Worm (Caenorhabditis elegans) whole organism, L1 larva: ENCODE results near the gene tbc-7.

Source experiments
- fkh-4 ChIP-seq: sonication (generic microtip); optimal IDR thresholded peaks from 2 replicates; lab custom pipeline; 2016; ENCODE audit warnings: missing compliant biosample characterization, missing genetic modification characterization, borderline replicate concordance
- lin-14 ChIP-seq: fragments of 200-800 bp; sonication (Bioruptor generic); optimal IDR thresholded peaks from 2 replicates; lab custom pipeline; 2018; ENCODE audit warnings: mild to moderate bottlenecking, missing genetic modification characterization, moderate library complexity, missing compliant biosample characterization
- sup-37 ChIP-seq: fragments of 200-800 bp; sonication (Bioruptor generic); optimal IDR thresholded peaks from 2 replicates; lab custom pipeline; 2018; ENCODE audit warnings: mild to moderate bottlenecking, missing genetic modification characterization, missing compliant biosample characterization
- zip-4 ChIP-seq: fragments of 200-800 bp; sonication (Bioruptor generic); optimal IDR thresholded peaks from 2 replicates; lab custom pipeline; 2018; ENCODE audit warnings: mild to moderate bottlenecking, missing genetic modification characterization, moderate library complexity, missing compliant biosample characterization

DNA sequence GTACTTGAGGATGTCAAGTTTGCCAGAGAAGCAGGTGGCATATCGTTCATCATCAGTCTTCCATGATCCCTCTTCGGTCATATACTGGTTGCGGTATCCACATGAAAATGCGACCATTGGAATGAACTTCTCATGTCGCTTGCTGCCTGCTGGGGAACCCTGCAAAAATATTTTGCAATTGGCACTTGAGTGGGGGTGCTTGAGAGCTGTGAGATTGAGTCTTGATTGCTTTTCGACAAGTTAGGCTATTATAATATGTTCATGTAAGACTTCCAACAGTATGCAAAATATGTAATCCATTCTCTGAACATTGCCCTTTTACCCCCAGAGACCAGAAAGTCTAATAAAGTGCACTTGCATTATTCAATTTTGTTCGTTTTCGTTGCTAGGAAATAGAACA lies 17.9 kb upstream of the tbc-7 start:
- TF ChIP-seq sup-37 = no peak
- no peak for TF ChIP-seq lin-14 (GFP tag; lab: Kevin White, UChicago)
- no peak for TF ChIP-seq fkh-4 (tag; lab: Kevin White, UChicago)
- TF ChIP-seq zip-4 (GFP tag; lab: Kevin White, UChicago) = no peak
